Worm (Caenorhabditis elegans) whole organism, L2 larva: ENCODE data around the gene C25G4.7.
A peak's percentile ranks its signal among the peaks of the same experiment; 100 is the strongest.

Source experiments
- C34F6.9 ChIP-seq: fragments of 150-350 bp; optimal IDR thresholded peaks from 2 replicates; lab custom pipeline; 2014; ENCODE audit warnings: missing biosample characterization, missing genetic modification characterization
- F13H6.1 ChIP-seq: sonication (generic microtip); optimal IDR thresholded peaks from 2 replicates; lab custom pipeline; 2016; ENCODE audit warnings: missing genetic modification characterization, missing compliant biosample characterization
- R02D3.7 ChIP-seq: fragments of 150-350 bp; optimal IDR thresholded peaks from 2 replicates; lab custom pipeline; 2014; ENCODE audit warnings: missing biosample characterization, missing genetic modification characterization
- Y55F3AM.14 ChIP-seq: fragments of 200-800 bp; sonication (Bioruptor generic); optimal IDR thresholded peaks from 2 replicates; lab custom pipeline; 2018; ENCODE audit warnings: mild to moderate bottlenecking, missing genetic modification characterization, missing compliant biosample characterization
- ZK546.5 ChIP-seq: sonication (generic microtip); optimal IDR thresholded peaks from 2 replicates; lab custom pipeline; 2017; ENCODE audit warnings: missing biosample characterization, missing genetic modification characterization
- aly-2 ChIP-seq: fragments of 150-350 bp; optimal IDR thresholded peaks from 2 replicates; lab custom pipeline; 2014; ENCODE audit warnings: missing biosample characterization, missing genetic modification characterization
- ama-1 ChIP-seq: fragments of 150-350 bp; optimal IDR thresholded peaks from 2 replicates; lab custom pipeline; 2018; ENCODE audit warnings: inconsistent platforms
- blmp-1 ChIP-seq: sonication (generic microtip); optimal IDR thresholded peaks from 2 replicates; lab custom pipeline; 2017; ENCODE audit warnings: missing genetic modification characterization, mild to moderate bottlenecking, missing compliant biosample characterization, antibody characterized with exemption, moderate library complexity; ENCODE audit not compliant: insufficient read depth
- ceh-16 ChIP-seq: fragments of 150-350 bp; optimal IDR thresholded peaks from 2 replicates; lab custom pipeline; 2014; ENCODE audit warnings: missing biosample characterization, missing genetic modification characterization
- crh-2 ChIP-seq: sonication (generic microtip); optimal IDR thresholded peaks from 2 replicates; lab custom pipeline; 2017; ENCODE audit warnings: missing biosample characterization, missing genetic modification characterization
- dmd-4 ChIP-seq: sonication (generic microtip); optimal IDR thresholded peaks from 2 replicates; lab custom pipeline; 2017; ENCODE audit warnings: missing biosample characterization, missing genetic modification characterization
- egl-27 ChIP-seq: sonication (generic microtip); optimal IDR thresholded peaks from 3 replicates; lab custom pipeline; 2017; ENCODE audit warnings: missing biosample characterization, missing genetic modification reagents, missing genetic modification characterization
- elt-1 ChIP-seq: fragments of 150-350 bp; optimal IDR thresholded peaks from 2 replicates; lab custom pipeline; 2014; ENCODE audit warnings: missing biosample characterization, missing genetic modification characterization
- elt-3 ChIP-seq: sonication (generic microtip); optimal IDR thresholded peaks from 2 replicates; lab custom pipeline; 2017; ENCODE audit warnings: missing biosample characterization, missing genetic modification characterization
- fos-1 ChIP-seq: fragments of 150-350 bp; optimal IDR thresholded peaks from 2 replicates; lab custom pipeline; 2014; ENCODE audit warnings: missing biosample characterization, missing genetic modification characterization
- gmeb-1 ChIP-seq: fragments of 150-350 bp; optimal IDR thresholded peaks from 2 replicates; lab custom pipeline; 2014; ENCODE audit warnings: missing biosample characterization, missing genetic modification characterization
- lin-11 ChIP-seq: fragments of 150-350 bp; sonication (generic microtip); optimal IDR thresholded peaks from 2 replicates; lab custom pipeline; 2014; ENCODE audit warnings: missing biosample characterization, missing genetic modification characterization, inconsistent platforms, mixed read lengths
- lin-13 ChIP-seq: fragments of 150-350 bp; optimal IDR thresholded peaks from 2 replicates; lab custom pipeline; 2014; ENCODE audit warnings: missing biosample characterization, missing genetic modification reagents, missing genetic modification characterization
- lin-39 ChIP-seq: fragments of 150-350 bp; optimal IDR thresholded peaks from 2 replicates; lab custom pipeline; 2014; ENCODE audit warnings: missing biosample characterization, missing genetic modification reagents, missing genetic modification characterization
- lsy-2 ChIP-seq, 2 experiments: fragments of 150-350 bp in 1 of 2; sonication (generic microtip) in 1 of 2; optimal IDR thresholded peaks; 2 replicates each; lab custom pipeline; 2014 to 2017; ENCODE audit warnings: missing biosample characterization in 2 of 2, missing genetic modification characterization in 2 of 2
- mbf-1 ChIP-seq: sonication (generic microtip); optimal IDR thresholded peaks from 2 replicates; lab custom pipeline; 2017; ENCODE audit warnings: missing biosample characterization, missing genetic modification characterization
- nhr-10 ChIP-seq: sonication (generic microtip); optimal IDR thresholded peaks from 2 replicates; lab custom pipeline; 2017; ENCODE audit warnings: missing biosample characterization, missing genetic modification characterization
- nhr-12 ChIP-seq: fragments of 150-350 bp; optimal IDR thresholded peaks from 2 replicates; lab custom pipeline; 2014; ENCODE audit warnings: missing biosample characterization, missing genetic modification characterization
- nhr-129 ChIP-seq: fragments of 150-350 bp; optimal IDR thresholded peaks from 2 replicates; lab custom pipeline; 2014; ENCODE audit warnings: missing biosample characterization, missing genetic modification characterization
- nhr-21 ChIP-seq: fragments of 150-350 bp; optimal IDR thresholded peaks from 2 replicates; lab custom pipeline; 2014; ENCODE audit warnings: missing biosample characterization, missing genetic modification characterization
- nhr-23 ChIP-seq: fragments of 150-350 bp; optimal IDR thresholded peaks from 2 replicates; lab custom pipeline; 2014; ENCODE audit warnings: missing biosample characterization, missing genetic modification reagents, missing genetic modification characterization
- nhr-25 ChIP-seq: fragments of 150-350 bp; sonication (generic microtip); optimal IDR thresholded peaks from 3 replicates; lab custom pipeline; 2014; ENCODE audit warnings: missing biosample characterization, missing genetic modification characterization
- nhr-6 ChIP-seq: fragments of 150-350 bp; optimal IDR thresholded peaks from 2 replicates; lab custom pipeline; 2014; ENCODE audit warnings: missing biosample characterization, missing genetic modification characterization
- nhr-77 ChIP-seq: fragments of 150-350 bp; optimal IDR thresholded peaks from 2 replicates; lab custom pipeline; 2014; ENCODE audit warnings: missing biosample characterization, missing genetic modification characterization
- peb-1 ChIP-seq: fragments of 150-350 bp; optimal IDR thresholded peaks from 2 replicates; lab custom pipeline; 2014; ENCODE audit warnings: missing biosample characterization, missing genetic modification characterization
- sem-4 ChIP-seq: fragments of 150-350 bp; optimal IDR thresholded peaks from 2 replicates; lab custom pipeline; 2014; ENCODE audit warnings: missing biosample characterization, missing genetic modification reagents, missing genetic modification characterization
- skn-1 ChIP-seq: sonication (generic microtip); optimal IDR thresholded peaks from 2 replicates; lab custom pipeline; 2017; ENCODE audit warnings: missing biosample characterization, missing genetic modification characterization
- sma-3 ChIP-seq: sonication (generic microtip); optimal IDR thresholded peaks from 2 replicates; lab custom pipeline; 2016; ENCODE audit warnings: missing genetic modification reagents, missing genetic modification characterization, missing compliant biosample characterization
- sma-9 ChIP-seq, 2 experiments: fragments of 150-350 bp in 1 of 2; sonication (generic microtip) in 1 of 2; optimal IDR thresholded peaks; 2 replicates each; lab custom pipeline; 2014 to 2016; ENCODE audit warnings: missing genetic modification characterization in 2 of 2, mild to moderate bottlenecking in 1 of 2, missing biosample characterization in 1 of 2, missing compliant biosample characterization in 1 of 2, missing genetic modification reagents in 1 of 2, moderate library complexity in 1 of 2
- snpc-4 ChIP-seq: fragments of 150-350 bp; optimal IDR thresholded peaks from 2 replicates; lab custom pipeline; 2014; ENCODE audit warnings: missing biosample characterization, missing genetic modification characterization
- unc-39 ChIP-seq: fragments of 150-350 bp; optimal IDR thresholded peaks from 2 replicates; lab custom pipeline; 2014; ENCODE audit warnings: missing biosample characterization, missing genetic modification characterization
- unc-55 ChIP-seq: fragments of 150-350 bp; sonication (generic microtip); optimal IDR thresholded peaks from 3 replicates; lab custom pipeline; 2014; ENCODE audit warnings: missing biosample characterization, missing genetic modification reagents, missing genetic modification characterization
- unc-62 ChIP-seq: fragments of 150-350 bp; optimal IDR thresholded peaks from 2 replicates; lab custom pipeline; 2014; ENCODE audit warnings: missing biosample characterization, missing genetic modification reagents, missing genetic modification characterization
- zag-1 ChIP-seq: fragments of 150-350 bp; optimal IDR thresholded peaks from 2 replicates; lab custom pipeline; 2014; ENCODE audit warnings: missing biosample characterization, missing genetic modification characterization
- ztf-11 ChIP-seq: sonication (generic microtip); optimal IDR thresholded peaks from 2 replicates; lab custom pipeline; 2017; ENCODE audit warnings: missing biosample characterization, missing genetic modification characterization
- ztf-4 ChIP-seq: fragments of 150-350 bp; optimal IDR thresholded peaks from 2 replicates; lab custom pipeline; 2014; ENCODE audit warnings: missing biosample characterization, missing genetic modification characterization

The C25G4.7 gene

ce11 chrIV:12417536-12418195 lies 39.0 kb upstream of the C25G4.7 start, which contains the start of gene F08G5.3:
TSS of gene F08G5.3 (minus strand) at chrIV:12417586.
- TF ChIP-seq nhr-23 (tag; lab: Kevin White, UChicago) (no peak), unc-55 (GFP tag; lab: Kevin White, UChicago) (peak; percentile 51), aly-2 (tag; lab: Kevin White, UChicago) (no peak), skn-1 (tag; lab: Kevin White, UChicago) (no peak), ztf-11 (tag; lab: Kevin White, UChicago) (no peak), unc-39 (tag; lab: Kevin White, UChicago) (no peak), nhr-129 (tag; lab: Kevin White, UChicago) (peak; percentile 91), blmp-1 (tag; lab: Kevin White, UChicago) (no peak), zag-1 (tag; lab: Kevin White, UChicago) (no peak), ztf-4 (no peak), lin-39 (tag; lab: Kevin White, UChicago) (no peak), nhr-12 (tag; lab: Kevin White, UChicago) (no peak), nhr-6 (tag; lab: Kevin White, UChicago) (no peak), elt-3 (tag; lab: Kevin White, UChicago) (no peak), snpc-4 (tag; lab: Kevin White, UChicago) (no peak), lsy-2 (tag; optimal IDR thresholded peaks at IDR 0.05; lab: Kevin White, UChicago) (peak; percentile 13 to 58), ZK546.5 (tag; lab: Kevin White, UChicago) (no peak), nhr-21 (no peak), dmd-4 (no peak), elt-1 (tag; lab: Kevin White, UChicago) (no peak), F13H6.1 (tag; lab: Kevin White, UChicago) (peak; percentile 42), ama-1 (lab: Kevin White, UChicago) (no peak), egl-27 (tag; lab: Kevin White, UChicago) (peak; percentile 16), gmeb-1 (tag; lab: Kevin White, UChicago) (peak; percentile 36), peb-1 (tag; lab: Kevin White, UChicago) (no peak), Y55F3AM.14 (GFP tag; lab: Kevin White, UChicago) (peak; percentile 35), nhr-77 (tag; lab: Kevin White, UChicago) (no peak), sma-9 (GFP tag; optimal IDR thresholded peaks at IDR 0.05; lab: Kevin White, UChicago) (peak; percentile 48), sma-9 (tag; optimal IDR thresholded peaks at IDR 0.05; lab: Kevin White, UChicago) (no peak), ceh-16 (tag; lab: Kevin White, UChicago) (no peak), lin-13 (peak; percentile 37), C34F6.9 (tag; lab: Kevin White, UChicago) (peak; percentile 35), nhr-25 (no peak), sma-3 (GFP tag; lab: Kevin White, UChicago) (peak; percentile 8), fos-1 (tag; lab: Kevin White, UChicago) (peak; percentile 55), R02D3.7 (tag; lab: Kevin White, UChicago) (no peak), unc-62 (no peak), lin-11 (peak; percentile 19), mbf-1 (no peak)

ce11 chrIV:12419291-12419690 lies 37.4 kb upstream of the C25G4.7 start:
- peak; percentile 28 for TF ChIP-seq sma-9 (GFP tag; optimal IDR thresholded peaks at IDR 0.05; lab: Kevin White, UChicago)
- TF ChIP-seq sma-9 (tag; optimal IDR thresholded peaks at IDR 0.05; lab: Kevin White, UChicago) = no peak
- no peak for TF ChIP-seq elt-1 (tag; lab: Kevin White, UChicago)

ce11 chrIV:12420455-12420854 lies 36.3 kb upstream of the C25G4.7 start, which contains the start of gene ugt-65:
TSS of gene ugt-65 (plus strand) at chrIV:12420683.
- no peak for TF ChIP-seq sma-3 (GFP tag; lab: Kevin White, UChicago)
- TF ChIP-seq fos-1 (tag; lab: Kevin White, UChicago) = peak; percentile 71
- TF ChIP-seq blmp-1 (tag; lab: Kevin White, UChicago) = no peak
- TF ChIP-seq ama-1 (lab: Kevin White, UChicago) = no peak
- no peak for TF ChIP-seq sem-4 (tag; lab: Kevin White, UChicago)
- TF ChIP-seq nhr-10 = no peak
- TF ChIP-seq crh-2 (tag; lab: Kevin White, UChicago) = peak; percentile 15
- no peak for TF ChIP-seq ceh-16 (tag; lab: Kevin White, UChicago)
- peak; percentile 86 for TF ChIP-seq sma-9 (GFP tag; optimal IDR thresholded peaks at IDR 0.05; lab: Kevin White, UChicago)
- TF ChIP-seq sma-9 (tag; optimal IDR thresholded peaks at IDR 0.05; lab: Kevin White, UChicago) = no peak
- TF ChIP-seq F13H6.1 (tag; lab: Kevin White, UChicago) = peak; percentile 6
- no peak for TF ChIP-seq nhr-6 (tag; lab: Kevin White, UChicago)
